Fruit fly (Drosophila melanogaster): ENCODE data around the gene iav.

The iav gene

dm6 chrX:6867175-6868023 is 53.6 kb downstream of the iav start, which contains the start of gene CG14434:
Gene CG14434 (minus strand): TSS chrX:6867194.
- TF ChIP-seq pan (optimal IDR thresholded peaks at IDR 0.05) (no peak), usp (GFP tag; optimal IDR thresholded peaks at IDR 0.05) (no peak), EcR (GFP tag; optimal IDR thresholded peaks at IDR 0.05) (no peak), psq (optimal IDR thresholded peaks at IDR 0.05) (no peak), CG8478 (optimal IDR thresholded peaks at IDR 0.05) (no peak), Dll (optimal IDR thresholded peaks at IDR 0.05) (no peak)

Measured in whole organism.